Worm (Caenorhabditis elegans): Measurements from ENCODE around the gene R12B2.13.

DNA sequence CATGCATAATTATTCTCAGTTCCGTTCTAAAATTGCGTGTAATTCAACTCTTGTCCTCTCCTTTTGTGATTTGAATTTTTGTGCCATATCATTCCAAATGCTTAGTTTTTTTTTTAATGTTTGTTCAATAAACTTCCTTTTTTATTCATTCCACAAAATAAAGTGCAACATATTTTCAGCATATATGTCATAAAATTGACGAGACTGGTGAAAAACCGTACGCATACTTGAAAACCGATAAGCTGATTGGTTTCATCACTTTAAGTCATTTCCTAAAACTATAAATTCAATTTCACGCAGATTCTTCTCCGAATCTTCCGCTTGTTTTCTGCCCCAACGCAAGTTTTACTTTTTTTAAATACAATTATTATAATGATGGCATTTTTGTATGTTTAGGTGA is 25.7 kb upstream of the R12B2.13 start, which contains the start of gene dpf-4:
- no peak for TF ChIP-seq nhr-11 (tag; optimal IDR thresholded peaks at IDR 0.05)
- no peak for TF ChIP-seq pha-4 (tag; optimal IDR thresholded peaks at IDR 0.05)

Measured in whole organism, late embryonic.